Worm (Caenorhabditis elegans): ENCODE measurements around the gene tag-314.

ce11 chrV:10421802-10422201 lies 6.7 kb downstream of the tag-314 start, which contains the start of gene col-13:
- TF ChIP-seq nhr-76 (tag; optimal IDR thresholded peaks at IDR 0.05) = no peak
- no peak for TF ChIP-seq unc-62 (GFP tag; optimal IDR thresholded peaks at IDR 0.05)
- TF ChIP-seq ces-1 (GFP tag; optimal IDR thresholded peaks at IDR 0.05) = no peak
- TF ChIP-seq nhr-2 (tag; optimal IDR thresholded peaks at IDR 0.05) = no peak
- no peak for TF ChIP-seq elt-3 (tag; optimal IDR thresholded peaks at IDR 0.05)
- TF ChIP-seq nhr-12 (tag; optimal IDR thresholded peaks at IDR 0.05) = no peak
- TF ChIP-seq ztf-11 (tag; optimal IDR thresholded peaks at IDR 0.05) = no peak
- no peak for TF ChIP-seq unc-39 (tag; optimal IDR thresholded peaks at IDR 0.05)

All from whole organism, mixed stage, embryonic.